Fruit fly (Drosophila melanogaster) whole organism, pupa: ENCODE data around the gene Scsalpha1.

Experiments used
- CG10348 ChIP-seq: fragments of 200-800 bp; sonication (Bioruptor generic); IDR thresholded peaks from 2 replicates; pipeline ENCODE4 v1.3.6; 2022; ENCODE audit warnings: missing biosample characterization, missing genetic modification characterization
- CG12605 ChIP-seq: fragments of 200-800 bp; sonication (Bioruptor generic); IDR thresholded peaks from 2 replicates; pipeline ENCODE4 v1.3.6; 2022; ENCODE audit warnings: missing biosample characterization, missing genetic modification characterization
- CG13204 ChIP-seq: fragments of 200-800 bp; sonication (Bioruptor generic); optimal IDR thresholded peaks from 2 replicates; lab custom pipeline; 2018; ENCODE audit warnings: missing biosample characterization, mild to moderate bottlenecking, missing genetic modification characterization, moderate library complexity
- CG14655 ChIP-seq: fragments of 200-800 bp; sonication (Bioruptor generic); optimal IDR thresholded peaks from 3 replicates; lab custom pipeline; 2017; ENCODE audit warnings: mild to moderate bottlenecking, missing biosample characterization, missing genetic modification reagents, missing genetic modification characterization
- CG15710 ChIP-seq: fragments of 200-800 bp; sonication (Bioruptor generic); optimal IDR thresholded peaks from 2 replicates; lab custom pipeline; 2018; ENCODE audit warnings: missing biosample characterization, mild to moderate bottlenecking, missing genetic modification characterization, moderate library complexity
- CG17806 ChIP-seq: fragments of 200-800 bp; sonication (Bioruptor generic); optimal IDR thresholded peaks from 2 replicates; lab custom pipeline; 2018; ENCODE audit warnings: missing biosample characterization, mild to moderate bottlenecking, missing genetic modification characterization, moderate library complexity
- CG32121 ChIP-seq: fragments of 200-800 bp; sonication (Bioruptor generic); IDR thresholded peaks from 2 replicates; pipeline ENCODE4 v1.3.6; 2022; ENCODE audit warnings: missing biosample characterization, missing genetic modification characterization
- CG34367 ChIP-seq: fragments of 200-800 bp; sonication (Bioruptor generic); optimal IDR thresholded peaks from 2 replicates; lab custom pipeline; 2018; ENCODE audit warnings: missing biosample characterization, mild to moderate bottlenecking, missing genetic modification characterization
- CG4496 ChIP-seq: fragments of 200-800 bp; sonication (Bioruptor generic); IDR thresholded peaks from 3 replicates; pipeline ENCODE4 v1.3.6; 2022; ENCODE audit warnings: missing biosample characterization, missing genetic modification characterization
- CG8159 ChIP-seq: fragments of 200-800 bp; sonication (Bioruptor generic); optimal IDR thresholded peaks from 3 replicates; lab custom pipeline; 2018; ENCODE audit warnings: missing biosample characterization, mild to moderate bottlenecking, missing genetic modification characterization, moderate library complexity
- CG8301 ChIP-seq: fragments of 200-800 bp; sonication (Bioruptor generic); optimal IDR thresholded peaks from 2 replicates; lab custom pipeline; 2018; ENCODE audit warnings: missing biosample characterization, mild to moderate bottlenecking, missing genetic modification characterization
- CG9948 ChIP-seq: fragments of 200-800 bp; sonication (Bioruptor generic); optimal IDR thresholded peaks from 2 replicates; lab custom pipeline; 2018; ENCODE audit warnings: missing biosample characterization, mild to moderate bottlenecking, missing genetic modification characterization, moderate library complexity
- D1 ChIP-seq: fragments of 200-800 bp; sonication (Bioruptor generic); optimal IDR thresholded peaks from 2 replicates; lab custom pipeline; 2018; ENCODE audit warnings: missing biosample characterization, mild to moderate bottlenecking, missing genetic modification characterization, moderate library complexity
- EcR ChIP-seq: fragments of 200-800 bp; sonication (Bioruptor generic); optimal IDR thresholded peaks from 3 replicates; lab custom pipeline; 2019; ENCODE audit warnings: missing biosample characterization, missing genetic modification characterization, mild to moderate bottlenecking, moderate library complexity, missing genetic modification reagents
- Ets98B ChIP-seq: fragments of 200-800 bp; sonication (Bioruptor generic); IDR thresholded peaks from 2 replicates; pipeline ENCODE4 v1.3.6; 2022; ENCODE audit warnings: missing biosample characterization, missing genetic modification characterization
- Pif1A ChIP-seq: fragments of 200-800 bp; sonication (Bioruptor generic); optimal IDR thresholded peaks from 3 replicates; lab custom pipeline; 2016; ENCODE audit warnings: missing biosample characterization, missing genetic modification characterization
- Pif1B ChIP-seq: fragments of 200-800 bp; sonication (Bioruptor generic); optimal IDR thresholded peaks from 3 replicates; lab custom pipeline; 2016; ENCODE audit warnings: missing biosample characterization, missing genetic modification characterization
- Snoo ChIP-seq: fragments of 200-800 bp; sonication (Bioruptor generic); optimal IDR thresholded peaks from 3 replicates; lab custom pipeline; 2017; ENCODE audit warnings: missing biosample characterization, mild to moderate bottlenecking, missing genetic modification characterization, inconsistent platforms
- fd96Ca ChIP-seq: fragments of 200-800 bp; sonication (Bioruptor generic); IDR thresholded peaks from 3 replicates; pipeline ENCODE4 v1.3.6; 2022; ENCODE audit warnings: missing biosample characterization, missing genetic modification characterization
- gl ChIP-seq: fragments of 200-800 bp; sonication (Bioruptor generic); optimal IDR thresholded peaks from 2 replicates; lab custom pipeline; 2018; ENCODE audit warnings: missing biosample characterization, mild to moderate bottlenecking, missing genetic modification characterization
- rn ChIP-seq: fragments of 200-800 bp; sonication (Bioruptor generic); IDR thresholded peaks from 2 replicates; pipeline ENCODE4 v1.3.6; 2022; ENCODE audit warnings: missing biosample characterization, missing genetic modification characterization

Gene Scsalpha1

DNA sequence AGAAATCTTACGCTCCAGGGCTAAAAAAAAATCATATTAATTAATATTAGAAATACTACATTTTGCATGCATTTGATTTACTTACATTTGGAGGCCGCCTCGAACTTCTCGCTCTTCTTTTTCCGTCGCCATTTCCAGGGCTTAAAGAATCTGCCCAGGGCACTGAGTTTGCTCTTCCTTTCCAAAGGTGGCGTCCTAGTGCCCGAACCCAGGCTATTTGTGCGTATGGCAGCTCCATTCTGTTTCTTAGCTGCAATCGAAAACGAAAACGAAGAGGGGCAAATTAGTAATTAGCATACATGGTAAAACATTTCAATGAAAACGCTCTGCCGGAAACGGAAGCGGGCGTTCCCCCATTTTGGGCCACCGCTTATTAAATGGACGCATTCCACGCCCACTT, 44.9 kb upstream of the Scsalpha1 start:
- TF ChIP-seq CG4496 (GFP tag; lab: Robert Waterston, UW) (0 out of 3 replicates have a peak, but pooled peaks have one; percentile 18), CG13204 (GFP tag; lab: Kevin White, UChicago) (no peak)

DNA sequence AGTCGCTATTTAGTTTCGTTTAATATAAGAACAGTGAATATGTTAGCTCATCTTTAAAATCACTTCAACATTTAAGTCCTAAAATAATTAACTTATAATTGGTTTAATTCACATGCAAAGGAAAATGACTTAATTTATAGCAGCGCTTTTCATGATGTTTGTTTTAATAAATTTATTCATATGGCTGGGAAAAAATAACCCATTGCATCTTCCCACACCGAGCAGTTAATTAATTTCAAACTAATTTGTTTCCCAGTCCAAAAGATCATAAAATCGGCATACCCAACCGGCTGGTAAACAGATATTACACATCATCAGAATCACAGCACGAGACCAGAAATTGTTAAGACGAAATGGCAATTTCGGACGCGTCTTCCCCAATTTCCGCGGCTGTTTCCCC, 43.2 kb upstream of the Scsalpha1 start:
- TF ChIP-seq CG14655 (peak; percentile 26), CG8159 (no peak), CG8301 (tag; lab: Kevin White, UChicago) (peak; percentile 32), gl (tag; lab: Kevin White, UChicago) (no peak), Ets98B (GFP tag; lab: Robert Waterston, UW) (no peak)

DNA sequence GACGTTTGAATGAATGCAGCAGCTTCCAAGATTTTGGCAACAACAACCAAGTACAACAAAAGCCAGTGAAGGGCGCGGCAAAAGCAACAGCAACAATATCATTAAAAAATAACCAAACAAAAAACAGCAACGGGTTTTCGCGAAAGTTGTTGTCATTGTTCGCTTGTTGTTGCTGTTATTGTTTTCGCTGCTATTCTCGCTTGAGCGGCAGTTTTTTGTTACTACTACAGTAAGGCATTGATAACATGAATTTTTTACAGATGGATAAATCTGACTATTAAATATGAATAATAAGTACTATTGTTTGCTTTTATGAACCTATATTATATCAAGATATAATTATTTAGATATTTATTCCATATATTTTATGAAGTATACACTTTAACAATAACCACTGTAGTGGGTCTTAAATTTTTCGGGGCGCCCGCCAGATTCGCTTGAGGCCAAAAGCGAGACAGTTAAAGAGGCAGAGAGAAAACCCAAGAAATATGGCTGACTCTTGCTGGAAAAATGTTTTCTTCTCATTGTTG, 42.5 kb upstream of the Scsalpha1 start:
- peak; percentile 76 for TF ChIP-seq Snoo (tag; lab: Kevin White, UChicago)
- TF ChIP-seq D1 (tag; lab: Kevin White, UChicago): peak; percentile 48
- TF ChIP-seq CG8159: peak; percentile 78
- peak; percentile 81 for TF ChIP-seq CG4496 (GFP tag; lab: Robert Waterston, UW)
- TF ChIP-seq CG15710 (tag; lab: Kevin White, UChicago): peak; percentile 77
- TF ChIP-seq CG32121 (GFP tag; lab: Robert Waterston, UW): peak; percentile 94
- peak; percentile 81 for TF ChIP-seq Pif1A (GFP tag; lab: Kevin White, UChicago)
- TF ChIP-seq Ets98B (GFP tag; lab: Robert Waterston, UW): peak; percentile 80
- TF ChIP-seq gl (tag; lab: Kevin White, UChicago): peak; percentile 82
- peak; percentile 55 for TF ChIP-seq CG13204 (GFP tag; lab: Kevin White, UChicago)
- TF ChIP-seq CG17806 (tag; lab: Kevin White, UChicago): peak; percentile 66
- peak; percentile 76 for TF ChIP-seq CG8301 (tag; lab: Kevin White, UChicago)
- TF ChIP-seq fd96Ca (GFP tag; lab: Robert Waterston, UW): peak; percentile 77
- TF ChIP-seq CG10348 (GFP tag; lab: Robert Waterston, UW): peak; percentile 32; the same call in 1 of the 2 replicates
- peak; percentile 71 for TF ChIP-seq CG9948 (tag; lab: Kevin White, UChicago)
- TF ChIP-seq CG12605: peak; percentile 85
- peak; percentile 76 for TF ChIP-seq CG14655
- peak; percentile 87 for TF ChIP-seq Pif1B (GFP tag; lab: Kevin White, UChicago)
- peak; percentile 48 for TF ChIP-seq EcR (GFP tag; lab: Kevin White, UChicago)
- TF ChIP-seq rn (GFP tag; lab: Robert Waterston, UW): peak; percentile 70; the same call in 1 of the 2 replicates
- TF ChIP-seq CG34367 (tag; lab: Kevin White, UChicago): peak; percentile 41

DNA sequence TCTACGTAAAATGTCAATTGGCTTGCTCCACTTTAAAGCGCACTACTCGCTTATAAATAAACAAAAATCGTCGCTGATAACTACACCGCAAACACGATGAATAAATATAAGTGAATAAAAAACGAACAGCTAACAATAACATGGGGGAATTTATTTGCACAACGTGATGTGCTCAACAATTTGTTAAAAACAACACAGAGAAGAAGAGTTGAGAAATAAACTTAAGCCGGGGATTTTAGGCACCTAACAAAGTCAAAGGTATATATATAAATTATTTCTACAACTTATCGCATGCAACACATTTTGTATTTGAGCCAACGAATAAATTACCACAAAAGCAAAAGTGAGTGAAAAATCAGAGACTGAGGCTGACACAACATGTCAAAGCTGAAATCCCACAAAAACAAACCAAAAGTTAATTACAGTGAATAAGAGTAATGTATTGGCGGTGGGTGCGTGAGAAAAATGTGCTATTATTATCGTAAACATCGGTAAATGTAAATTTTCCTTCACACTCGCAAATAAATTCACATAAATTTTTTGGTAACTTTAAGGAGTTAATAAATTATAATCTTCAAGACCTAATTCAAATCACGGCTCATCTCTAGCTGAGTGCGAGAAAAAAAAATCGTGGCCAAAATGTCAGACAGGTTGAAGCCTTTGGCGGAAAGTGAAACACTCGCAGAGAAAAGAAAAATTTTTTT, 41.6 kb upstream of the Scsalpha1 start:
- TF ChIP-seq CG12605: no peak
- TF ChIP-seq EcR (GFP tag; lab: Kevin White, UChicago): no peak
- peak; percentile 60; the same call in 1 of the 3 replicates for TF ChIP-seq CG4496 (GFP tag; lab: Robert Waterston, UW)
- no peak for TF ChIP-seq CG15710 (tag; lab: Kevin White, UChicago)
- no peak for TF ChIP-seq CG9948 (tag; lab: Kevin White, UChicago)
- TF ChIP-seq CG32121 (GFP tag; lab: Robert Waterston, UW): peak; percentile 78
- no peak for TF ChIP-seq Snoo (tag; lab: Kevin White, UChicago)
- TF ChIP-seq rn (GFP tag; lab: Robert Waterston, UW): no peak
- TF ChIP-seq Ets98B (GFP tag; lab: Robert Waterston, UW): peak; percentile 57; the same call in 1 of the 2 replicates
- TF ChIP-seq Pif1A (GFP tag; lab: Kevin White, UChicago): no peak
- no peak for TF ChIP-seq CG8159
- TF ChIP-seq CG14655: no peak
- no peak for TF ChIP-seq gl (tag; lab: Kevin White, UChicago)
- no peak for TF ChIP-seq CG34367 (tag; lab: Kevin White, UChicago)

DNA sequence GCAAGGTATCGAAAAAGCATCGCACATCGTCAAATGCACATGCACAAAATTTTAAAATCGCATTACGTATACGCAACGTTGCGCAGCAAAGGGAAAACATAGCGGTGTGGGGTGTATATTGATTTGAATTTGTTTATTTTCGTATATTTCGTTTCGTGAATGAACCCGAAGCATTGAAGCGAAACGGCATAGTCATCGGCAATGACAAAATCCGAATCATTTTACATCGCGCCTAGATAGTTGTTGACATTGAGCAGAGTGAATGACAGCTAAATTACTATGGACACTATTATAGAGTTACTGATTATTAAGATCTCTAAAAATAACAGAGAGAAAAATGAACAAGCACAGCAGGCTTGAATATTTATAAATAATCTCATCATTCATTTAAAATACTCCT, 40.7 kb upstream of the Scsalpha1 start:
- TF ChIP-seq Ets98B (GFP tag; lab: Robert Waterston, UW): no peak
- TF ChIP-seq CG8159: no peak
- TF ChIP-seq CG8301 (tag; lab: Kevin White, UChicago): no peak
- TF ChIP-seq CG32121 (GFP tag; lab: Robert Waterston, UW): no peak
- TF ChIP-seq, all 21 proteins: peak for 0

DNA sequence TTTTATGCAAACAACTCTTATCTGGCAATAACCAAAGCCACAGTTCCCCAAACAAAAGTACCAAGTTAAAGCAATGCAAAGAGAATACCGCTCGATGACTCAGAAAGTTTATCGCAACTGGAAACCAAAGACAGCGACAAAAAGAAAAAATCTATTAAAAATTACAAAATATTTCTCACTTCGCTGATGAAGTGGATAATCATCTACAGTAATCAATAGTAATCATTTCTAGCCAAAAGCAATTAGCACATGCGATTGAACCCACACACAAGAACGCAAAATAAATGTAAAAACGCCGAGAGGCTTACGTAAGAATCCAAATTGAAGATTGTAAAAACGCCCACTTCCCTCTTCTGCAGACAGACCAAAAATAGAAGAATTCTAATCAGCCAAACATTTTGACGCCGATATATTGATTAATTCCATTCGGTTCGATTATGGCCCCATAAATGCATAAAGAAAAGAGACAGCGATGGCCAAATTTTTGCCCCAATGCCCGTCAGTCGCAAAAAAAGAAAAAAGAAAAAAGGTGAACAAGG, 37.4 kb upstream of the Scsalpha1 start:
- no peak for TF ChIP-seq CG8301 (tag; lab: Kevin White, UChicago)
- no peak for TF ChIP-seq D1 (tag; lab: Kevin White, UChicago)
- TF ChIP-seq fd96Ca (GFP tag; lab: Robert Waterston, UW): no peak
- no peak for TF ChIP-seq CG15710 (tag; lab: Kevin White, UChicago)
- TF ChIP-seq CG4496 (GFP tag; lab: Robert Waterston, UW): no peak
- no peak for TF ChIP-seq rn (GFP tag; lab: Robert Waterston, UW)
- TF ChIP-seq CG10348 (GFP tag; lab: Robert Waterston, UW): no peak
- TF ChIP-seq Pif1B (GFP tag; lab: Kevin White, UChicago): no peak
- no peak for TF ChIP-seq CG14655
- no peak for TF ChIP-seq Snoo (tag; lab: Kevin White, UChicago)
- no peak for TF ChIP-seq CG8159
- no peak for TF ChIP-seq CG32121 (GFP tag; lab: Robert Waterston, UW)
- TF ChIP-seq CG12605: no peak
- TF ChIP-seq CG34367 (tag; lab: Kevin White, UChicago): no peak
- TF ChIP-seq Ets98B (GFP tag; lab: Robert Waterston, UW): no peak
- no peak for TF ChIP-seq EcR (GFP tag; lab: Kevin White, UChicago)
- TF ChIP-seq, all 21 proteins: peak for 0
